Fruit fly (Drosophila melanogaster) whole organism, embryonic: Measurements from ENCODE around the gene Pa1.

ENCODE experiments used
- CG10267 ChIP-seq: fragments of 200-800 bp; sonication (Bioruptor generic); optimal IDR thresholded peaks from 2 replicates; lab custom pipeline; 2018; ENCODE audit warnings: missing biosample characterization, mild to moderate bottlenecking, missing genetic modification characterization, moderate library complexity
- CG10979 ChIP-seq: fragments of 200-800 bp; sonication (Bioruptor generic); optimal IDR thresholded peaks from 2 replicates; lab custom pipeline; 2018; ENCODE audit warnings: missing biosample characterization, mild to moderate bottlenecking, missing genetic modification characterization, moderate library complexity
- CG13424 ChIP-seq: fragments of 200-800 bp; sonication (Bioruptor generic); optimal IDR thresholded peaks from 2 replicates; lab custom pipeline; 2019; ENCODE audit warnings: missing biosample characterization, mild to moderate bottlenecking, missing genetic modification characterization, moderate library complexity
- CG14050 ChIP-seq: fragments of 200-800 bp; sonication (Bioruptor generic); IDR thresholded peaks from 3 replicates; pipeline ENCODE4 v1.3.6; 2022; ENCODE audit warnings: missing biosample characterization, missing genetic modification characterization
- CG14860 ChIP-seq: fragments of 200-800 bp; sonication (Bioruptor generic); IDR thresholded peaks from 3 replicates; pipeline ENCODE4 v1.3.6; 2022; ENCODE audit warnings: missing biosample characterization, missing genetic modification characterization; ENCODE audit not compliant: partially characterized antibody
- CG15269 ChIP-seq: fragments of 200-800 bp; sonication (Bioruptor generic); optimal IDR thresholded peaks from 2 replicates; lab custom pipeline; 2018; ENCODE audit warnings: missing biosample characterization, mild to moderate bottlenecking, missing genetic modification characterization, moderate library complexity
- CG17568 ChIP-seq: fragments of 200-800 bp; sonication (Bioruptor generic); optimal IDR thresholded peaks from 2 replicates; lab custom pipeline; 2018; ENCODE audit warnings: missing biosample characterization, mild to moderate bottlenecking, missing genetic modification characterization, moderate library complexity
- CG17829 ChIP-seq: fragments of 200-800 bp; optimal IDR thresholded peaks from 2 replicates; lab custom pipeline; 2019; ENCODE audit warnings: missing biosample characterization, mild to moderate bottlenecking, missing genetic modification characterization, moderate library complexity
- CG34224 ChIP-seq: fragments of 200-800 bp; sonication (Bioruptor generic); IDR thresholded peaks from 3 replicates; pipeline ENCODE4 v1.3.6; 2022; ENCODE audit warnings: missing biosample characterization, missing genetic modification characterization; ENCODE audit not compliant: partially characterized antibody
- CG4328 ChIP-seq: fragments of 200-800 bp; sonication (Bioruptor generic); optimal IDR thresholded peaks from 3 replicates; lab custom pipeline; 2017; ENCODE audit warnings: missing biosample characterization, missing genetic modification reagents, missing genetic modification characterization
- CG4360 ChIP-seq: fragments of 200-800 bp; sonication (Bioruptor generic); IDR thresholded peaks from 2 replicates; pipeline ENCODE4 v1.3.6; 2022; ENCODE audit warnings: missing biosample characterization, missing genetic modification characterization
- CG5953 ChIP-seq: fragments of 200-800 bp; sonication (Bioruptor generic); IDR thresholded peaks from 2 replicates; pipeline ENCODE4 v1.3.6; 2022; ENCODE audit warnings: missing biosample characterization, missing genetic modification characterization
- CG9609 ChIP-seq: fragments of 200-800 bp; sonication (Bioruptor generic); optimal IDR thresholded peaks from 3 replicates; lab custom pipeline; 2016; ENCODE audit warnings: missing biosample characterization, missing genetic modification characterization
- CG9797 ChIP-seq: fragments of 200-800 bp; sonication (Bioruptor generic); optimal IDR thresholded peaks from 3 replicates; lab custom pipeline; 2018; ENCODE audit warnings: missing biosample characterization, mild to moderate bottlenecking, missing genetic modification characterization
- Camta ChIP-seq: fragments of 200-800 bp; sonication (Bioruptor generic); optimal IDR thresholded peaks from 2 replicates; lab custom pipeline; 2016; ENCODE audit warnings: missing biosample characterization, missing genetic modification characterization
- D19A ChIP-seq: fragments of 200-800 bp; optimal IDR thresholded peaks from 3 replicates; lab custom pipeline; 2019; ENCODE audit warnings: missing biosample characterization, mild to moderate bottlenecking, missing genetic modification characterization, moderate library complexity
- Dip2 ChIP-seq: fragments of 200-800 bp; sonication (Bioruptor generic); IDR thresholded peaks from 2 replicates; pipeline ENCODE4 v1.3.6; 2022; ENCODE audit warnings: missing biosample characterization, missing genetic modification characterization
- E2f1 ChIP-seq: fragments of 200-800 bp; sonication (Bioruptor generic); IDR thresholded peaks from 2 replicates; pipeline ENCODE4 v1.3.6; 2022; ENCODE audit warnings: missing biosample characterization, missing genetic modification characterization
- Elba2 ChIP-seq: fragments of 200-800 bp; sonication (Bioruptor generic); optimal IDR thresholded peaks from 3 replicates; lab custom pipeline; 2016; ENCODE audit warnings: missing biosample characterization, missing genetic modification characterization
- Ets97D ChIP-seq: fragments of 200-800 bp; sonication (Bioruptor generic); optimal IDR thresholded peaks from 3 replicates; lab custom pipeline; 2016; ENCODE audit warnings: missing biosample characterization, missing genetic modification characterization
- Fer3 ChIP-seq: fragments of 200-800 bp; sonication (Bioruptor generic); optimal IDR thresholded peaks from 2 replicates; lab custom pipeline; 2018; ENCODE audit warnings: missing biosample characterization, mild to moderate bottlenecking, missing genetic modification characterization, moderate library complexity
- Gsc ChIP-seq: fragments of 200-800 bp; sonication (Bioruptor generic); IDR thresholded peaks from 2 replicates; pipeline ENCODE4 v1.3.6; 2022; ENCODE audit warnings: missing biosample characterization, missing genetic modification characterization
- MBD-R2 ChIP-seq: fragments of 200-800 bp; sonication (Bioruptor generic); IDR thresholded peaks from 2 replicates; pipeline ENCODE4 v1.3.6; 2022; ENCODE audit warnings: missing biosample characterization, missing genetic modification characterization
- NFAT ChIP-seq: fragments of 200-800 bp; sonication (Bioruptor generic); IDR thresholded peaks from 2 replicates; pipeline ENCODE4 v1.3.6; 2022; ENCODE audit warnings: missing biosample characterization, missing genetic modification characterization
- Pdp1 ChIP-seq, 2 experiments: fragments of 200-800 bp; sonication (Bioruptor generic); optimal IDR thresholded peaks; 3 replicates each; lab custom pipeline; 2016; ENCODE audit warnings: missing biosample characterization in 2 of 2, missing genetic modification characterization in 2 of 2, mild to moderate bottlenecking in 1 of 2, moderate library complexity in 1 of 2
- Rx ChIP-seq: fragments of 200-800 bp; sonication (Bioruptor generic); IDR thresholded peaks from 2 replicates; pipeline ENCODE4 v1.3.6; 2022; ENCODE audit warnings: missing biosample characterization, missing genetic modification characterization
- Sin3A ChIP-seq: fragments of >200 bp; optimal IDR thresholded peaks from 2 replicates; lab custom pipeline; 2018
- Sry-δ ChIP-seq: fragments of 200-800 bp; sonication (Bioruptor generic); optimal IDR thresholded peaks from 2 replicates; lab custom pipeline; 2016; ENCODE audit warnings: missing biosample characterization, missing genetic modification characterization
- Trl ChIP-seq, 3 experiments: fragments of >200 bp in 2 of 3; fragments of 200-800 bp in 1 of 3; sonication (Bioruptor generic) in 1 of 3; optimal IDR thresholded peaks; 2 replicates in 1 of 3; 3 replicates in 2 of 3; lab custom pipeline; 2016 to 2017; ENCODE audit warnings: missing biosample characterization in 1 of 3, missing genetic modification characterization in 1 of 3
- YL-1 ChIP-seq: fragments of 200-800 bp; sonication (Bioruptor generic); optimal IDR thresholded peaks from 3 replicates; lab custom pipeline; 2017; ENCODE audit warnings: missing biosample characterization, mild to moderate bottlenecking, missing genetic modification characterization
- bbx ChIP-seq: fragments of 200-800 bp; sonication (Bioruptor generic); IDR thresholded peaks from 2 replicates; pipeline ENCODE4 v1.3.6; 2022; ENCODE audit warnings: missing biosample characterization, missing genetic modification characterization; ENCODE audit not compliant: partially characterized antibody
- caup ChIP-seq: fragments of 200-800 bp; sonication (Bioruptor generic); optimal IDR thresholded peaks from 3 replicates; lab custom pipeline; 2017; ENCODE audit warnings: missing biosample characterization, mild to moderate bottlenecking, missing genetic modification characterization, moderate library complexity; ENCODE audit not compliant: severe bottlenecking
- crol ChIP-seq: fragments of 200-800 bp; sonication (Bioruptor generic); IDR thresholded peaks from 2 replicates; pipeline ENCODE4 v1.3.6; 2022; ENCODE audit warnings: missing biosample characterization, missing genetic modification characterization
- dpn ChIP-seq, 2 experiments: fragments of 200-800 bp; sonication (Bioruptor generic); optimal IDR thresholded peaks; 3 replicates each; lab custom pipeline; 2016; ENCODE audit warnings: missing biosample characterization in 2 of 2, missing genetic modification characterization in 2 of 2
- ewg ChIP-seq: fragments of 200-800 bp; sonication (Bioruptor generic); optimal IDR thresholded peaks from 3 replicates; lab custom pipeline; 2017; ENCODE audit warnings: mild to moderate bottlenecking, missing biosample characterization, missing genetic modification reagents, missing genetic modification characterization
- gcm2 ChIP-seq: fragments of 200-800 bp; sonication (Bioruptor generic); optimal IDR thresholded peaks from 2 replicates; lab custom pipeline; 2016; ENCODE audit warnings: missing biosample characterization, missing genetic modification characterization
- gsb ChIP-seq: fragments of 200-800 bp; sonication (Bioruptor generic); IDR thresholded peaks from 2 replicates; pipeline ENCODE4 v1.3.6; 2022; ENCODE audit warnings: missing biosample characterization, missing genetic modification characterization
- gsb-n ChIP-seq: fragments of 200-800 bp; sonication (Bioruptor generic); optimal IDR thresholded peaks from 3 replicates; lab custom pipeline; 2018; ENCODE audit warnings: missing biosample characterization, mild to moderate bottlenecking, missing genetic modification characterization
- h ChIP-seq: fragments of >200 bp; optimal IDR thresholded peaks from 2 replicates; lab custom pipeline; 2017
- hbn ChIP-seq: fragments of 200-800 bp; sonication (Bioruptor generic); IDR thresholded peaks from 2 replicates; pipeline ENCODE4 v1.3.6; 2022; ENCODE audit warnings: missing biosample characterization, missing genetic modification characterization; ENCODE audit not compliant: partially characterized antibody
- jing ChIP-seq: fragments of 200-800 bp; sonication (Bioruptor generic); optimal IDR thresholded peaks from 2 replicates; lab custom pipeline; 2018; ENCODE audit warnings: missing biosample characterization, mild to moderate bottlenecking, missing genetic modification characterization
- odd ChIP-seq: fragments of 200-800 bp; sonication (Bioruptor generic); optimal IDR thresholded peaks from 2 replicates; lab custom pipeline; 2017; ENCODE audit warnings: missing biosample characterization, mild to moderate bottlenecking, missing genetic modification characterization
- onecut ChIP-seq: fragments of 200-800 bp; sonication (Bioruptor generic); IDR thresholded peaks from 2 replicates; pipeline ENCODE4 v1.3.6; 2022; ENCODE audit warnings: missing biosample characterization, missing genetic modification characterization
- rib ChIP-seq: fragments of 200-800 bp; sonication (Bioruptor generic); IDR thresholded peaks from 2 replicates; pipeline ENCODE4 v1.3.6; 2022; ENCODE audit warnings: missing biosample characterization, missing genetic modification characterization
- shn ChIP-seq: fragments of 200-800 bp; sonication (Bioruptor generic); optimal IDR thresholded peaks from 3 replicates; lab custom pipeline; 2016; ENCODE audit warnings: missing biosample characterization, missing genetic modification characterization
- slou ChIP-seq: fragments of 200-800 bp; sonication (Bioruptor generic); optimal IDR thresholded peaks from 3 replicates; lab custom pipeline; 2016; ENCODE audit warnings: missing biosample characterization, missing genetic modification characterization
- trem ChIP-seq: fragments of 200-800 bp; optimal IDR thresholded peaks from 3 replicates; lab custom pipeline; 2019; ENCODE audit warnings: missing biosample characterization, mild to moderate bottlenecking, missing genetic modification characterization, moderate library complexity
- unpg ChIP-seq: fragments of 200-800 bp; sonication (Bioruptor generic); optimal IDR thresholded peaks from 3 replicates; lab custom pipeline; 2018; ENCODE audit warnings: missing biosample characterization, mild to moderate bottlenecking, missing genetic modification characterization, moderate library complexity
- vvl ChIP-seq: fragments of 200-800 bp; sonication (Bioruptor generic); IDR thresholded peaks from 2 replicates; pipeline ENCODE4 v1.3.6; 2022; ENCODE audit warnings: missing biosample characterization, missing genetic modification characterization
- yki ChIP-seq: fragments of >200 bp; optimal IDR thresholded peaks from 3 replicates; lab custom pipeline; 2018
- z ChIP-seq: fragments of 200-800 bp; sonication (Bioruptor generic); IDR thresholded peaks from 3 replicates; pipeline ENCODE4 v1.3.6; 2022; ENCODE audit warnings: missing biosample characterization, missing genetic modification characterization

The Pa1 gene

DNA sequence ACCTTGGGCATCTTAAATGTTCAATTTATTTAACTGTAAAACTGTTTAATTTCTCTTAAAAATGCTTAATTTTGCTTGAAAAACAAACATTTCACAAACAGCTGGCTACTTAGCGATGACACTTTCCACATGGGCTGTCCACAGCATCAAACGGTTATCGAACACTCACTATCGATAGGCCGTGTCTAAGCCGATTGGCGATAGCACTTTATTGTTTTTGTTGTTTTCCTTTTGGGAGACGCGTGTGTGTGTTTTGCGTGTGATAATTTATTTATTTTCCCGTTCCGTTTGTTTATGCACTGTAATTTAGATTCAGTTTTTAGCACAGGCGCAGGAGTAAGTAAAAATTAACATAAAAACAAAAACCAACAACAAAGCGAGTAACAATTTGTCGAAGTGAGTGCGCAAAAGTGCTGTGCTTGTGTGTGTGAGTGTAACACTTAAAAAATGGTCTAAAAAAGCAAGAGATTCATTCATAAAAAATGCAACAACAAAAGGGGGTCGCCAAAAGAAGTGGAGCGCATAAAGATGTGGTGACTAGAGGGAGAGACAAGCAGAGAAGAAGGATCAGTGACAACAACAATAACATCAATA is 33.8 kb upstream of the Pa1 start, which contains the start of gene Gapvd1 (continued):
- no peak for TF ChIP-seq shn (GFP tag; lab: Kevin White, UChicago)
- no peak for TF ChIP-seq jing (GFP tag; lab: Kevin White, UChicago)
- TF ChIP-seq CG13424, result no peak
- peak in 1 of 2 experiments; percentile 16 for TF ChIP-seq Pdp1 (GFP tag; optimal IDR thresholded peaks at IDR 0.05; lab: Kevin White, UChicago)
- no peak for TF ChIP-seq h
- peak; percentile 52 for TF ChIP-seq trem (tag; lab: Kevin White, UChicago)
- peak; percentile 37 for TF ChIP-seq CG10267 (tag; lab: Kevin White, UChicago)
- TF ChIP-seq D19A (tag; lab: Kevin White, UChicago), result no peak
- no peak for TF ChIP-seq gsb (GFP tag; lab: Robert Waterston, UW)
- peak; percentile 80 for TF ChIP-seq CG14860 (GFP tag; lab: Robert Waterston, UW)
- no peak for TF ChIP-seq slou (GFP tag; lab: Kevin White, UChicago)
- TF ChIP-seq odd (GFP tag; lab: Kevin White, UChicago), result no peak
- peak; percentile 10 to 20 for TF ChIP-seq dpn (GFP tag; optimal IDR thresholded peaks at IDR 0.05; lab: Kevin White, UChicago)
- peak; percentile 91 for TF ChIP-seq bbx (GFP tag; lab: Robert Waterston, UW)
- no peak for TF ChIP-seq CG4328 (GFP tag; lab: Kevin White, UChicago)
- no peak for TF ChIP-seq Trl (optimal IDR thresholded peaks at IDR 0.05; lab: Kevin White, UChicago)
- peak; percentile 20 for TF ChIP-seq Trl (GFP tag; optimal IDR thresholded peaks at IDR 0.05; lab: Kevin White, UChicago)
- TF ChIP-seq gcm2 (GFP tag; lab: Kevin White, UChicago), result no peak
- peak; percentile 26 for TF ChIP-seq CG17568 (GFP tag; lab: Kevin White, UChicago)
- peak; percentile 28 for TF ChIP-seq CG9797
- no peak for TF ChIP-seq caup (GFP tag; lab: Kevin White, UChicago)
- no peak for TF ChIP-seq Dip2 (GFP tag; lab: Robert Waterston, UW)
- peak; percentile 13 for TF ChIP-seq CG9609 (GFP tag; lab: Kevin White, UChicago)
- TF ChIP-seq Sry-δ (GFP tag; lab: Kevin White, UChicago), result peak; percentile 92
- TF ChIP-seq Ets97D, result peak; percentile 28
- peak; percentile 12 for TF ChIP-seq CG17829
- no peak for TF ChIP-seq Elba2 (GFP tag; lab: Kevin White, UChicago)
- peak; percentile 78 for TF ChIP-seq CG34224 (GFP tag; lab: Robert Waterston, UW)
- TF ChIP-seq CG14050 (GFP tag; lab: Robert Waterston, UW), result no peak
- no peak for TF ChIP-seq Rx
- no peak for TF ChIP-seq CG10979 (tag; lab: Kevin White, UChicago)
- TF ChIP-seq yki, result no peak
- TF ChIP-seq Camta (GFP tag; lab: Kevin White, UChicago), result no peak
- peak; percentile 37 for TF ChIP-seq Sin3A (lab: Kevin White, UChicago)
- TF ChIP-seq E2f1 (GFP tag; lab: Robert Waterston, UW), result 0 out of 2 replicates have a peak, but pooled peaks have one; percentile 21
- TF ChIP-seq CG4360 (GFP tag; lab: Robert Waterston, UW), result peak; percentile 93
- TF ChIP-seq MBD-R2, result peak; percentile 86
- no peak for TF ChIP-seq Fer3 (tag; lab: Kevin White, UChicago)
- TF ChIP-seq NFAT (GFP tag; lab: Robert Waterston, UW), result peak; percentile 53; the same call in 1 of the 2 replicates
- no peak for TF ChIP-seq crol (GFP tag; lab: Robert Waterston, UW)
- TF ChIP-seq YL-1 (GFP tag; lab: Kevin White, UChicago), result peak; percentile 38
- TF ChIP-seq ewg (GFP tag; lab: Kevin White, UChicago), result peak; percentile 7
- TF ChIP-seq unpg, result no peak
- peak; percentile 70 for TF ChIP-seq hbn (GFP tag; lab: Robert Waterston, UW)
- TF ChIP-seq gsb-n (tag; lab: Kevin White, UChicago), result no peak
- TF ChIP-seq CG5953 (GFP tag; lab: Robert Waterston, UW), result no peak
- no peak for TF ChIP-seq onecut (GFP tag; lab: Robert Waterston, UW)
- TF ChIP-seq Gsc (GFP tag; lab: Robert Waterston, UW), result no peak
- no peak for TF ChIP-seq CG15269 (tag; lab: Kevin White, UChicago)
- TF ChIP-seq vvl (GFP tag; lab: Robert Waterston, UW), result peak; percentile 33; the same call in 1 of the 2 replicates
- TF ChIP-seq z (GFP tag; lab: Robert Waterston, UW), result no peak
- no peak for TF ChIP-seq rib (GFP tag; lab: Robert Waterston, UW)
